Worm (Caenorhabditis elegans) whole organism, L1 larva: Measurements from ENCODE around the gene nlp-5.

ENCODE experiments used
- alr-1 ChIP-seq: fragments of 200-800 bp; sonication (Bioruptor generic); optimal IDR thresholded peaks from 2 replicates; lab custom pipeline; 2018; ENCODE audit warnings: borderline replicate concordance, mild to moderate bottlenecking, missing genetic modification characterization, missing compliant biosample characterization
- ceh-8 ChIP-seq: fragments of 200-800 bp; sonication (Bioruptor generic); optimal IDR thresholded peaks from 2 replicates; lab custom pipeline; 2018; ENCODE audit warnings: mild to moderate bottlenecking, missing genetic modification characterization, moderate library complexity, missing compliant biosample characterization
- jun-1 ChIP-seq: fragments of 150-350 bp; optimal IDR thresholded peaks from 2 replicates; lab custom pipeline; 2014; ENCODE audit warnings: missing biosample characterization, missing genetic modification reagents, missing genetic modification characterization
- lin-15B ChIP-seq: fragments of 150-350 bp; sonication (generic microtip); optimal IDR thresholded peaks from 3 replicates; lab custom pipeline; 2014; ENCODE audit warnings: missing biosample characterization, missing genetic modification characterization
- mab-9 ChIP-seq: fragments of 200-800 bp; sonication (Bioruptor generic); IDR thresholded peaks from 2 replicates; pipeline ENCODE4 v1.3.6; 2022; ENCODE audit warnings: missing genetic modification reagents, missing genetic modification characterization, missing compliant biosample characterization
- mep-1 ChIP-seq: fragments of 150-350 bp; optimal IDR thresholded peaks from 2 replicates; lab custom pipeline; 2014; ENCODE audit warnings: missing biosample characterization, missing genetic modification characterization
- nhr-11 ChIP-seq: fragments of 150-350 bp; optimal IDR thresholded peaks from 2 replicates; lab custom pipeline; 2014; ENCODE audit warnings: missing biosample characterization, missing genetic modification characterization
- nhr-85 ChIP-seq: sonication (generic microtip); peaks from one replicate; lab custom pipeline; 2016; ENCODE audit warnings: missing genetic modification characterization, inconsistent platforms, missing compliant biosample characterization
- pqm-1 ChIP-seq: sonication (generic microtip); optimal IDR thresholded peaks from 3 replicates; lab custom pipeline; 2017; ENCODE audit warnings: missing biosample characterization, missing genetic modification characterization
- sup-37 ChIP-seq: fragments of 200-800 bp; sonication (Bioruptor generic); optimal IDR thresholded peaks from 2 replicates; lab custom pipeline; 2018; ENCODE audit warnings: mild to moderate bottlenecking, missing genetic modification characterization, missing compliant biosample characterization
- unc-62 ChIP-seq: fragments of 150-350 bp; optimal IDR thresholded peaks from 2 replicates; lab custom pipeline; 2014; ENCODE audit warnings: missing biosample characterization, missing genetic modification reagents, missing genetic modification characterization
- zag-1 ChIP-seq: fragments of 150-350 bp; optimal IDR thresholded peaks from 2 replicates; lab custom pipeline; 2014; ENCODE audit warnings: missing biosample characterization, missing genetic modification characterization

- no peak for TF ChIP-seq ceh-8
- no peak for TF ChIP-seq lin-15B
- TF ChIP-seq jun-1 (tag; lab: Kevin White, UChicago), result no peak
- no peak for TF ChIP-seq nhr-11
- no peak for TF ChIP-seq mab-9 (GFP tag; lab: Robert Waterston, UW)
- TF ChIP-seq alr-1 (tag; lab: Kevin White, UChicago), result no peak
- no peak for TF ChIP-seq sup-37
- no peak for TF ChIP-seq zag-1 (tag; lab: Kevin White, UChicago)
- TF ChIP-seq nhr-85 (tag; lab: Kevin White, UChicago), result peak; percentile 83
- TF ChIP-seq mep-1 (tag; lab: Kevin White, UChicago), result peak; percentile 55
- TF ChIP-seq unc-62 (GFP tag; lab: Kevin White, UChicago), result no peak
- TF ChIP-seq pqm-1 (tag; lab: Kevin White, UChicago), result no peak
Measured at ce11 chrII:8222309-8223065, 15.8 kb upstream of the nlp-5 start, which contains the start of gene dab-1.
